Fruit fly (Drosophila melanogaster): ENCODE data around the gene Cpr72Ec.
A peak's percentile ranks its signal among the peaks of the same experiment; 100 is the strongest.

Cpr72Ec gene

dm6 chr3L:16351770-16352429 is 15.2 kb downstream of the Cpr72Ec start, which contains the start of the genes Golgin104 and Tcs3 (continued):
- no peak for TF ChIP-seq B-H2 (GFP tag; optimal IDR thresholded peaks at IDR 0.05)
- no peak for TF ChIP-seq wek (GFP tag; optimal IDR thresholded peaks at IDR 0.05)
- TF ChIP-seq CG17612 (GFP tag; IDR thresholded peaks at IDR 0.05), result no peak
- no peak for TF ChIP-seq hbn (GFP tag; IDR thresholded peaks at IDR 0.05; ENCODE audit: partially characterized antibody)
- no peak for TF ChIP-seq rib (GFP tag; IDR thresholded peaks at IDR 0.05)
- no peak for TF ChIP-seq CG13624 (GFP tag; optimal IDR thresholded peaks at IDR 0.05)
- peak; percentile 63 for TF ChIP-seq YL-1 (GFP tag; optimal IDR thresholded peaks at IDR 0.05)
- no peak for TF ChIP-seq zfh1 (GFP tag; IDR thresholded peaks at IDR 0.05)
- no peak for TF ChIP-seq CG4707 (GFP tag; optimal IDR thresholded peaks at IDR 0.05)
- TF ChIP-seq CG13894 (tag; optimal IDR thresholded peaks at IDR 0.05), result no peak
- no peak for TF ChIP-seq pb (GFP tag; optimal IDR thresholded peaks at IDR 0.05)
- TF ChIP-seq CG9797 (GFP tag; optimal IDR thresholded peaks at IDR 0.05), result peak; percentile 89
- TF ChIP-seq Six4 (GFP tag; optimal IDR thresholded peaks at IDR 0.05), result no peak
- no peak for TF ChIP-seq vfl (GFP tag; optimal IDR thresholded peaks at IDR 0.05)
- no peak for TF ChIP-seq CG12155 (GFP tag; optimal IDR thresholded peaks at IDR 0.05)
- TF ChIP-seq CG4328 (GFP tag; optimal IDR thresholded peaks at IDR 0.05), result no peak
- no peak for TF ChIP-seq pho (GFP tag; optimal IDR thresholded peaks at IDR 0.05)
- no peak for TF ChIP-seq CG10979 (tag; optimal IDR thresholded peaks at IDR 0.05)
- no peak for TF ChIP-seq gcm (GFP tag; optimal IDR thresholded peaks at IDR 0.05)
- TF ChIP-seq crol (GFP tag; IDR thresholded peaks at IDR 0.05), result no peak
- TF ChIP-seq Spps (tag; optimal IDR thresholded peaks at IDR 0.05), result no peak
- TF ChIP-seq CG14965 (GFP tag; optimal IDR thresholded peaks at IDR 0.05; ENCODE audit: borderline replicate concordance), result no peak
- peak; percentile 69 for TF ChIP-seq Sin3A (optimal IDR thresholded peaks at IDR 0.05)
- TF ChIP-seq Ada2b (GFP tag; IDR thresholded peaks at IDR 0.05), result no peak
- no peak for TF ChIP-seq CG12104 (GFP tag; optimal IDR thresholded peaks at IDR 0.05)
- TF ChIP-seq CG2120 (GFP tag; optimal IDR thresholded peaks at IDR 0.05), result no peak
- TF ChIP-seq Dref (GFP tag; IDR thresholded peaks at IDR 0.05), result no peak
- TF ChIP-seq tin (GFP tag; optimal IDR thresholded peaks at IDR 0.05), result no peak
- TF ChIP-seq Hand (GFP tag; optimal IDR thresholded peaks at IDR 0.05), result no peak
- TF ChIP-seq zf30C (GFP tag; optimal IDR thresholded peaks at IDR 0.05), result no peak
- no peak for TF ChIP-seq CG17802 (tag; optimal IDR thresholded peaks at IDR 0.05)
- no peak for TF ChIP-seq Awh (GFP tag; IDR thresholded peaks at IDR 0.05)
- TF ChIP-seq run (tag; optimal IDR thresholded peaks at IDR 0.05), result no peak
- no peak for TF ChIP-seq ttk (GFP tag; IDR thresholded peaks at IDR 0.05)
- TF ChIP-seq bsh (GFP tag; optimal IDR thresholded peaks at IDR 0.05), result no peak
- no peak for TF ChIP-seq odd (GFP tag; optimal IDR thresholded peaks at IDR 0.05)
- TF ChIP-seq corto (GFP tag; optimal IDR thresholded peaks at IDR 0.05), result no peak
- TF ChIP-seq CG3995 (GFP tag; optimal IDR thresholded peaks at IDR 0.05), result no peak
- TF ChIP-seq ash1 (GFP tag; optimal IDR thresholded peaks at IDR 0.05), result no peak
- TF ChIP-seq CG12744 (GFP tag; optimal IDR thresholded peaks at IDR 0.05), result no peak
- no peak for TF ChIP-seq Ssrp (tag; optimal IDR thresholded peaks at IDR 0.05)
- TF ChIP-seq abd-A (tag; optimal IDR thresholded peaks at IDR 0.05), result no peak
- TF ChIP-seq oc (tag; optimal IDR thresholded peaks at IDR 0.05), result no peak
- no peak for TF ChIP-seq CG30403 (GFP tag; optimal IDR thresholded peaks at IDR 0.05)
- no peak for TF ChIP-seq CG8290 (GFP tag; optimal IDR thresholded peaks at IDR 0.05)
- no peak for TF ChIP-seq CG8290 (tag; optimal IDR thresholded peaks at IDR 0.05)
- TF ChIP-seq MBD-R2 (GFP tag; IDR thresholded peaks at IDR 0.05), result peak; percentile 99
- TF ChIP-seq Dp (GFP tag; optimal IDR thresholded peaks at IDR 0.05), result peak; percentile 45
- TF ChIP-seq pfk (GFP tag; optimal IDR thresholded peaks at IDR 0.05), result no peak
- TF ChIP-seq sr (GFP tag; IDR thresholded peaks at IDR 0.05), result no peak
- TF ChIP-seq sc (optimal IDR thresholded peaks at IDR 0.05), result no peak
- no peak for TF ChIP-seq sc (GFP tag; optimal IDR thresholded peaks at IDR 0.05)
